Fruit fly (Drosophila melanogaster): Measurements from ENCODE around the gene RasGAP1.

The RasGAP1 gene

dm6 chr3L:9838534-9838933, 16.6 kb downstream of the RasGAP1 start, which contains the start of gene Cdk8 (continued):
- peak in 1 of 2 experiments; percentile 2 for TF ChIP-seq chif (GFP tag; optimal IDR thresholded peaks at IDR 0.05)
- TF ChIP-seq pan (optimal IDR thresholded peaks at IDR 0.05), result no peak
- TF ChIP-seq pan (GFP tag; optimal IDR thresholded peaks at IDR 0.05 in 1 of 2, IDR thresholded peaks at IDR 0.05 in 1 of 2), result peak in 1 of 2 experiments; percentile 31
- peak; percentile 13 for TF ChIP-seq trem (tag; optimal IDR thresholded peaks at IDR 0.05)
- TF ChIP-seq CHES-1-like (GFP tag; optimal IDR thresholded peaks at IDR 0.05), result peak; percentile 49
- peak; percentile 21 for TF ChIP-seq NfI (GFP tag; optimal IDR thresholded peaks at IDR 0.05)
- peak; percentile 34 for TF ChIP-seq Bteb2 (GFP tag; optimal IDR thresholded peaks at IDR 0.05)
- TF ChIP-seq shn (GFP tag; optimal IDR thresholded peaks at IDR 0.05), result no peak
- TF ChIP-seq zen (tag; optimal IDR thresholded peaks at IDR 0.05), result no peak
- no peak for TF ChIP-seq insv (GFP tag; optimal IDR thresholded peaks at IDR 0.05)
- peak; percentile 35 for TF ChIP-seq CG12744 (GFP tag; optimal IDR thresholded peaks at IDR 0.05)
- TF ChIP-seq lilli (GFP tag; optimal IDR thresholded peaks at IDR 0.05), result peak; percentile 73
- TF ChIP-seq CG34422 (GFP tag; IDR thresholded peaks at IDR 0.05), result peak; percentile 51; the same call in 1 of the 3 replicates
- TF ChIP-seq Sry-δ (GFP tag; optimal IDR thresholded peaks at IDR 0.05), result peak; percentile 39
- TF ChIP-seq CG15011 (GFP tag; optimal IDR thresholded peaks at IDR 0.05), result no peak
- no peak for TF ChIP-seq CG8924 (tag; optimal IDR thresholded peaks at IDR 0.05)
- peak; percentile 84 for TF ChIP-seq sens (GFP tag)
- TF ChIP-seq CG17568 (GFP tag; optimal IDR thresholded peaks at IDR 0.05), result no peak
- peak; percentile 63 for TF ChIP-seq Dp (GFP tag; optimal IDR thresholded peaks at IDR 0.05)
- TF ChIP-seq prd (optimal IDR thresholded peaks at IDR 0.05), result no peak
- peak; percentile 40; the same call in 1 of the 3 replicates for TF ChIP-seq prd (GFP tag; IDR thresholded peaks at IDR 0.05)
- TF ChIP-seq vfl (GFP tag; optimal IDR thresholded peaks at IDR 0.05), result peak; percentile 8
- no peak for TF ChIP-seq sna (GFP tag; IDR thresholded peaks at IDR 0.05; ENCODE audit: partially characterized antibody)
- no peak for TF ChIP-seq CG14860 (GFP tag; IDR thresholded peaks at IDR 0.05; ENCODE audit: partially characterized antibody)
- peak; percentile 17; the same call in 1 of the 2 replicates for TF ChIP-seq Xrp1 (GFP tag; IDR thresholded peaks at IDR 0.05)
- peak; percentile 56; the same call in 1 of the 2 replicates for TF ChIP-seq vvl (GFP tag; IDR thresholded peaks at IDR 0.05)
- TF ChIP-seq pzg (GFP tag; optimal IDR thresholded peaks at IDR 0.05), result peak; percentile 47
- TF ChIP-seq emc (GFP tag; optimal IDR thresholded peaks at IDR 0.05), result no peak
- no peak; the same call in 2 of the 3 replicates for TF ChIP-seq Aef1 (GFP tag; IDR thresholded peaks at IDR 0.05)
- TF ChIP-seq CG8388 (GFP tag; optimal IDR thresholded peaks at IDR 0.05), result peak; percentile 47
- peak; percentile 44 for TF ChIP-seq grau (tag; optimal IDR thresholded peaks at IDR 0.05)
- 0 out of 2 replicates have a peak, but pooled peaks have one; percentile 27 for TF ChIP-seq rib (GFP tag; IDR thresholded peaks at IDR 0.05)
- TF ChIP-seq CG15514 (GFP tag; optimal IDR thresholded peaks at IDR 0.05), result peak; percentile 39
- TF ChIP-seq zf30C (GFP tag; optimal IDR thresholded peaks at IDR 0.05), result no peak
- peak; percentile 28 for TF ChIP-seq CG10979 (tag; optimal IDR thresholded peaks at IDR 0.05)
- no peak for TF ChIP-seq sens-2 (GFP tag; IDR thresholded peaks at IDR 0.05)
- TF ChIP-seq CG11504 (tag; optimal IDR thresholded peaks at IDR 0.05), result no peak
- peak; percentile 92 for TF ChIP-seq CG7928 (GFP tag; optimal IDR thresholded peaks at IDR 0.05)
- TF ChIP-seq CG31365 (tag; optimal IDR thresholded peaks at IDR 0.05), result no peak
- peak; percentile 58 for TF ChIP-seq Nf-YC (tag; optimal IDR thresholded peaks at IDR 0.05)
- peak; percentile 33 for TF ChIP-seq CG4424 (GFP tag; optimal IDR thresholded peaks at IDR 0.05)
- TF ChIP-seq CG30403 (GFP tag; optimal IDR thresholded peaks at IDR 0.05), result peak; percentile 56
- TF ChIP-seq CG10267 (tag; optimal IDR thresholded peaks at IDR 0.05), result peak; percentile 43
- TF ChIP-seq Fer2 (tag; optimal IDR thresholded peaks at IDR 0.05), result no peak
- peak in 1 of 2 experiments; percentile 57 for TF ChIP-seq dpn (GFP tag; optimal IDR thresholded peaks at IDR 0.05)
- TF ChIP-seq CG12659 (GFP tag; optimal IDR thresholded peaks at IDR 0.05), result peak; percentile 60
- no peak for TF ChIP-seq nom (GFP tag; optimal IDR thresholded peaks at IDR 0.05)
- TF ChIP-seq CG15269 (tag; optimal IDR thresholded peaks at IDR 0.05), result peak; percentile 52
- peak; percentile 56 for TF ChIP-seq CG13424 (tag; optimal IDR thresholded peaks at IDR 0.05)
- peak; percentile 19; the same call in 1 of the 2 replicates for TF ChIP-seq E2f1 (GFP tag; IDR thresholded peaks at IDR 0.05)
- peak; percentile 49 for TF ChIP-seq ind (GFP tag; optimal IDR thresholded peaks at IDR 0.05)

All from whole organism, embryonic.